Worm (Caenorhabditis elegans) whole organism, midembryonic: ENCODE measurements around the gene unc-104.

ENCODE experiments used
- cog-1 ChIP-seq: sonication (generic microtip); optimal IDR thresholded peaks from 2 replicates; lab custom pipeline; 2016; ENCODE audit warnings: missing genetic modification characterization, missing compliant biosample characterization
- flt-1 ChIP-seq: fragments of 200-800 bp; sonication (Bioruptor generic); IDR thresholded peaks from 2 replicates; pipeline ENCODE4 v1.3.6; 2022; ENCODE audit warnings: missing genetic modification characterization, missing compliant biosample characterization
- klf-2 ChIP-seq: fragments of 200-800 bp; sonication (Bioruptor generic); conservative IDR thresholded peaks from 2 replicates; pipeline ENCODE4 v1.3.6; 2022; ENCODE audit warnings: missing genetic modification reagents, missing genetic modification characterization, missing compliant biosample characterization
- med-1 ChIP-seq: sonication (generic microtip); optimal IDR thresholded peaks from 2 replicates; lab custom pipeline; 2017; ENCODE audit warnings: missing genetic modification characterization, mild to moderate bottlenecking, missing compliant biosample characterization, antibody characterized with exemption, missing genetic modification reagents; ENCODE audit not compliant: insufficient read depth
- ref-1 ChIP-seq: fragments of 200-800 bp; sonication (Bioruptor generic); conservative IDR thresholded peaks from 2 replicates; pipeline ENCODE4 v1.3.6; 2022; ENCODE audit warnings: missing genetic modification reagents, missing genetic modification characterization, missing compliant biosample characterization
- tab-1 ChIP-seq: fragments of 200-800 bp; sonication (Bioruptor generic); IDR thresholded peaks from 2 replicates; pipeline ENCODE4 v1.3.6; 2022; ENCODE audit warnings: missing genetic modification characterization, missing compliant biosample characterization
- ztf-23 ChIP-seq: fragments of 200-800 bp; sonication (Bioruptor generic); IDR thresholded peaks from 2 replicates; pipeline ENCODE4 v1.3.6; 2022; ENCODE audit warnings: missing genetic modification reagents, missing genetic modification characterization, missing compliant biosample characterization
- ztf-29 ChIP-seq: fragments of 200-800 bp; sonication (Bioruptor generic); IDR thresholded peaks from 2 replicates; pipeline ENCODE4 v1.3.6; 2022; ENCODE audit warnings: missing genetic modification reagents, missing genetic modification characterization, missing compliant biosample characterization

DNA sequence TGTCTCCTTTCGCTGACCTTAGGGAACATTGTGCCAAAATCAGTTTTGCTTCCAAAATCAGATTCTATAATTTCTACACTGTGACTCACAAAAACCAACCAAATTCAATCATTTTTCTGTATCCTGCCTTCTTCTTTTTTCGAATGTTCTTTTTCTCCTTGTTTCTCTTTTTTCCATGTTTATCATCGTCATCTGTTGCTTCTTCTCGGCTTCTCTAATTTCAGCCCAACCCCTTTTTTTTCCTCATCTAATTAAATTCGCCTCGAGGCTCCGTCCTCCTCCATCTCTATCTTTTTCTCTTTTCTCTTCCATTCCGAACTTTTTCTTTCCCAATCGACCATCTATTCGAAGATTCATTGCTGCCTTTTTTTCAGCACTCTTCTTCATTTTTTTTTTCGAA lies at the start of gene unc-104:
- TF ChIP-seq ref-1 (GFP tag; lab: Robert Waterston, UW) (no peak), tab-1 (GFP tag; lab: Robert Waterston, UW) (no peak), cog-1 (tag; lab: Kevin White, UChicago) (no peak), flt-1 (GFP tag; lab: Robert Waterston, UW) (no peak), klf-2 (GFP tag; lab: Robert Waterston, UW) (no peak), ztf-23 (GFP tag; lab: Robert Waterston, UW) (no peak), ztf-29 (GFP tag; lab: Robert Waterston, UW) (no peak), med-1 (no peak)
